Worm (Caenorhabditis elegans): Measurements from ENCODE around the gene lsm-3.

- no peak for TF ChIP-seq hlh-30 (tag; optimal IDR thresholded peaks at IDR 0.05; ENCODE audit: insufficient read depth)
- no peak for TF ChIP-seq unc-86 (tag; optimal IDR thresholded peaks at IDR 0.05)
- no peak for TF ChIP-seq ceh-2 (tag; optimal IDR thresholded peaks at IDR 0.05)
- no peak for TF ChIP-seq rnt-1 (tag; optimal IDR thresholded peaks at IDR 0.05)
- no peak for TF ChIP-seq ama-1 (optimal IDR thresholded peaks at IDR 0.05)
- no peak for TF ChIP-seq fkh-10 (GFP tag; optimal IDR thresholded peaks at IDR 0.05)
- TF ChIP-seq dve-1 (tag; optimal IDR thresholded peaks at IDR 0.05): no peak
- no peak for TF ChIP-seq pqm-1 (tag; optimal IDR thresholded peaks at IDR 0.05)
- TF ChIP-seq sox-4 (tag; optimal IDR thresholded peaks at IDR 0.05): no peak
- no peak for TF ChIP-seq lim-6 (tag; optimal IDR thresholded peaks at IDR 0.05)
- TF ChIP-seq odd-2 (tag; optimal IDR thresholded peaks at IDR 0.05): no peak
- TF ChIP-seq fkh-6 (tag; optimal IDR thresholded peaks at IDR 0.05): no peak
- no peak for TF ChIP-seq ahr-1 (tag; optimal IDR thresholded peaks at IDR 0.05)
- no peak for TF ChIP-seq tbx-7 (tag; optimal IDR thresholded peaks at IDR 0.05)
Observed at ce11 chrIV:13346078-13346477, 40.9 kb upstream of the lsm-3 start.

Measured in whole organism, late embryonic.